Fruit fly (Drosophila melanogaster): Measurements from ENCODE around the gene TotC.
A peak's percentile ranks its signal among the peaks of the same experiment; 100 is the strongest.

TotC gene

DNA sequence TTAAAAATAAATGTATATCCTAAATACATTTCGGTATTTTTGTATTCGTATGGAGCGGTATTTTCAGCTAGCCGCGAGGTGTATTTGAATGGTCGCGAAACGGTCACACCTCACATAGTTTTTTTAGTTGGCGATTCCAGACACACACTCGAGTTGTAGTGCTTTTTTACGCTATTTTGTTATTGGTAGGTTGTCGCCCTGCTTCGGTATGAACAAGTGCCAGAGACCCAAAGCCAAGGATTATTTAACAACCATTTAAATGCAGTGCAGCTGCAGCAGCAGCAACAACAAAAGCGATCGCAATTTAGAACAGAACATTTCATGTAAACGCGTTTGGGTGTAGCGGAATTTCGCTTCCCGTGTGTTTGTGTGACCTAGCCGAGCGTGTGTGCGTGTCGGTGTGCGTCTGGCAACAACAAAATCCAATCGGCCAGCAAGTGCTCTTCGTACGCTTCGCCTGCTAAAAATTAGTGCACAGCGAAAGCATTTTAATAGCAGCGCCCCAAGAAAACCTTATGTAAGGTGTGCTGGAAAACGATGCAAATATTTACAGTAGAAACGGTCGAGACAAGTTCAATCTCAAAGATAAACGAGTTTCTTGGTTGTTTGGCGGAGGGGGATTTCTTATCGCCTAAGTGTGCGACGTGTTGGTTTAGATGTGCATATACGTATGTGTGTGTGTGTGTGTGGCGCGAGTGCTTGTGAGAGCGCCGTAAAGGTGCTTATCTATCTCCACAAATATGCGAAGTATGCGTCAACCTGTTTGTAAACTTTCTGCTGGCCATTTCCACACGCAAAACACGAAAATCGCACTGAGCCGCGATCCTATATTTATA lies 39.9 kb upstream of the TotC start, which contains the start of gene Synd (continued):
- TF ChIP-seq fd96Cb (tag; optimal IDR thresholded peaks at IDR 0.05) (no peak), Ada2b (GFP tag; IDR thresholded peaks at IDR 0.05) (no peak), CG2889 (GFP tag; IDR thresholded peaks at IDR 0.05) (no peak), B-H1 (GFP tag; IDR thresholded peaks at IDR 0.05) (no peak), abd-A (tag; optimal IDR thresholded peaks at IDR 0.05) (peak; percentile 29), CG4360 (GFP tag; IDR thresholded peaks at IDR 0.05) (peak; percentile 64; the same call in 1 of the 2 replicates), luna (GFP tag; optimal IDR thresholded peaks at IDR 0.05) (no peak), nerfin-1 (tag; optimal IDR thresholded peaks at IDR 0.05) (peak; percentile 99), CG9215 (GFP tag; IDR thresholded peaks at IDR 0.05) (no peak), CG14667 (GFP tag; IDR thresholded peaks at IDR 0.05) (no peak), CG15479 (GFP tag; optimal IDR thresholded peaks at IDR 0.05) (peak; percentile 26), CG8089 (GFP tag; optimal IDR thresholded peaks at IDR 0.05) (no peak), pb (GFP tag; optimal IDR thresholded peaks at IDR 0.05) (no peak), inv (GFP tag; IDR thresholded peaks at IDR 0.05; ENCODE audit: partially characterized antibody) (no peak), CG11247 (GFP tag; IDR thresholded peaks at IDR 0.05) (no peak), unpg (GFP tag; optimal IDR thresholded peaks at IDR 0.05) (no peak), oc (tag; optimal IDR thresholded peaks at IDR 0.05) (no peak), sr (GFP tag; IDR thresholded peaks at IDR 0.05) (no peak), esg (GFP tag; conservative IDR thresholded peaks at IDR 0.05) (no peak), z (GFP tag; IDR thresholded peaks at IDR 0.05) (no peak), Dip3 (GFP tag; optimal IDR thresholded peaks at IDR 0.05) (no peak), hth (optimal IDR thresholded peaks at IDR 0.05) (no peak), Hr51 (GFP tag; optimal IDR thresholded peaks at IDR 0.05) (peak in 1 of 2 experiments; percentile 9), bowl (GFP tag; IDR thresholded peaks at IDR 0.05) (no peak), tin (GFP tag; optimal IDR thresholded peaks at IDR 0.05) (no peak), Lhr (GFP tag; optimal IDR thresholded peaks at IDR 0.05) (peak; percentile 10), Med (GFP tag) (peak; percentile 81), CG13296 (GFP tag; optimal IDR thresholded peaks at IDR 0.05) (peak; percentile 62), Ravus (GFP tag; IDR thresholded peaks at IDR 0.05) (no peak), CG6765 (GFP tag; optimal IDR thresholded peaks at IDR 0.05) (no peak), CG11695 (GFP tag; IDR thresholded peaks at IDR 0.05) (0 out of 3 replicates have a peak, but pooled peaks have one; percentile 31), Fer2 (tag; optimal IDR thresholded peaks at IDR 0.05) (no peak), tx (GFP tag; optimal IDR thresholded peaks at IDR 0.05) (no peak), Awh (GFP tag; IDR thresholded peaks at IDR 0.05) (no peak), crc (GFP tag; optimal IDR thresholded peaks at IDR 0.05) (no peak), CG15696 (tag; optimal IDR thresholded peaks at IDR 0.05) (no peak), CG5180 (GFP tag; optimal IDR thresholded peaks at IDR 0.05) (peak; percentile 34), CG12219 (GFP tag; optimal IDR thresholded peaks at IDR 0.05) (no peak), amos (GFP tag; IDR thresholded peaks at IDR 0.05; ENCODE audit: partially characterized antibody) (peak; percentile 18; the same call in 1 of the 2 replicates), tap (tag; optimal IDR thresholded peaks at IDR 0.05) (no peak), CG3726 (GFP tag; IDR thresholded peaks at IDR 0.05) (no peak), CG14965 (GFP tag; optimal IDR thresholded peaks at IDR 0.05; ENCODE audit: borderline replicate concordance) (no peak), gem (tag; optimal IDR thresholded peaks at IDR 0.05) (peak; percentile 5), Dref (GFP tag; IDR thresholded peaks at IDR 0.05) (no peak), CG4820 (GFP tag; optimal IDR thresholded peaks at IDR 0.05) (no peak), Sin3A (optimal IDR thresholded peaks at IDR 0.05) (peak; percentile 23), CG9932 (GFP tag; IDR thresholded peaks at IDR 0.05) (no peak), caup (GFP tag; optimal IDR thresholded peaks at IDR 0.05; ENCODE audit: severe bottlenecking) (no peak), Usf (GFP tag; optimal IDR thresholded peaks at IDR 0.05) (no peak), CG17385 (GFP tag; optimal IDR thresholded peaks at IDR 0.05) (peak; percentile 20)

Data from whole organism, embryonic.